Worm (Caenorhabditis elegans) whole organism, mixed stage, embryonic: ENCODE results near the gene C06C3.10.

Experiments used
- blmp-1 ChIP-seq: fragments of 150-350 bp; optimal IDR thresholded peaks from 2 replicates; lab custom pipeline; 2014; ENCODE audit warnings: missing biosample characterization, missing genetic modification characterization
- ces-1 ChIP-seq: fragments of 150-350 bp; optimal IDR thresholded peaks from 2 replicates; lab custom pipeline; 2014; ENCODE audit warnings: missing biosample characterization, missing genetic modification reagents, missing genetic modification characterization
- elt-1 ChIP-seq: sonication (generic microtip); optimal IDR thresholded peaks from 2 replicates; lab custom pipeline; 2017; ENCODE audit warnings: missing genetic modification characterization, mild to moderate bottlenecking, missing compliant biosample characterization, antibody characterized with exemption, moderate library complexity, borderline replicate concordance; ENCODE audit not compliant: insufficient read depth
- lsy-2 ChIP-seq: fragments of 150-350 bp; optimal IDR thresholded peaks from 2 replicates; lab custom pipeline; 2014; ENCODE audit warnings: missing biosample characterization, missing genetic modification characterization
- mep-1 ChIP-seq: fragments of 150-350 bp; optimal IDR thresholded peaks from 2 replicates; lab custom pipeline; 2017; ENCODE audit warnings: missing biosample characterization, missing genetic modification reagents, missing genetic modification characterization, inconsistent platforms
- nhr-2 ChIP-seq: fragments of 150-350 bp; optimal IDR thresholded peaks from 2 replicates; lab custom pipeline; 2014; ENCODE audit warnings: missing biosample characterization, missing genetic modification characterization
- nhr-237 ChIP-seq: fragments of 150-350 bp; optimal IDR thresholded peaks from 2 replicates; lab custom pipeline; 2014; ENCODE audit warnings: missing biosample characterization, missing genetic modification characterization
- nhr-28 ChIP-seq: fragments of 150-350 bp; optimal IDR thresholded peaks from 2 replicates; lab custom pipeline; 2014; ENCODE audit warnings: missing biosample characterization, missing genetic modification characterization
- nhr-76 ChIP-seq: sonication (generic microtip); optimal IDR thresholded peaks from 2 replicates; lab custom pipeline; 2017; ENCODE audit warnings: missing biosample characterization, missing genetic modification characterization
- pha-4 ChIP-seq: fragments of 150-350 bp; optimal IDR thresholded peaks from 2 replicates; lab custom pipeline; 2018; ENCODE audit warnings: missing biosample characterization, missing genetic modification reagents, missing genetic modification characterization
- tbx-8 ChIP-seq: fragments of 200-800 bp; sonication (Bioruptor generic); optimal IDR thresholded peaks from 2 replicates; lab custom pipeline; 2018; ENCODE audit warnings: mild to moderate bottlenecking, missing genetic modification characterization, moderate library complexity, missing compliant biosample characterization
- unc-39 ChIP-seq: fragments of 150-350 bp; optimal IDR thresholded peaks from 2 replicates; lab custom pipeline; 2014; ENCODE audit warnings: missing biosample characterization, missing genetic modification characterization
- unc-62 ChIP-seq: fragments of 150-350 bp; optimal IDR thresholded peaks from 2 replicates; lab custom pipeline; 2014; ENCODE audit warnings: missing biosample characterization, missing genetic modification reagents, missing genetic modification characterization
- ztf-11 ChIP-seq: fragments of 150-350 bp; optimal IDR thresholded peaks from 2 replicates; lab custom pipeline; 2014; ENCODE audit warnings: missing biosample characterization, missing genetic modification characterization

- TF ChIP-seq nhr-28 (tag; lab: Kevin White, UChicago) (no peak), nhr-76 (tag; lab: Kevin White, UChicago) (no peak), blmp-1 (no peak), ztf-11 (tag; lab: Kevin White, UChicago) (no peak), tbx-8 (GFP tag; lab: Kevin White, UChicago) (no peak), nhr-2 (tag; lab: Kevin White, UChicago) (no peak), elt-1 (no peak), nhr-237 (tag; lab: Kevin White, UChicago) (no peak), pha-4 (no peak), unc-39 (tag; lab: Kevin White, UChicago) (no peak), lsy-2 (tag; lab: Kevin White, UChicago) (no peak), unc-62 (GFP tag; lab: Kevin White, UChicago) (no peak), mep-1 (tag; lab: Kevin White, UChicago) (no peak), ces-1 (GFP tag; lab: Kevin White, UChicago) (no peak)
These were observed 22.7 kb upstream of the C06C3.10 start, which contains the start of gene Y51B9A.7 for ce11 chrII:9399746-9400145.
